Fruit fly (Drosophila melanogaster): ENCODE data around the gene mamo.

mamo gene

DNA sequence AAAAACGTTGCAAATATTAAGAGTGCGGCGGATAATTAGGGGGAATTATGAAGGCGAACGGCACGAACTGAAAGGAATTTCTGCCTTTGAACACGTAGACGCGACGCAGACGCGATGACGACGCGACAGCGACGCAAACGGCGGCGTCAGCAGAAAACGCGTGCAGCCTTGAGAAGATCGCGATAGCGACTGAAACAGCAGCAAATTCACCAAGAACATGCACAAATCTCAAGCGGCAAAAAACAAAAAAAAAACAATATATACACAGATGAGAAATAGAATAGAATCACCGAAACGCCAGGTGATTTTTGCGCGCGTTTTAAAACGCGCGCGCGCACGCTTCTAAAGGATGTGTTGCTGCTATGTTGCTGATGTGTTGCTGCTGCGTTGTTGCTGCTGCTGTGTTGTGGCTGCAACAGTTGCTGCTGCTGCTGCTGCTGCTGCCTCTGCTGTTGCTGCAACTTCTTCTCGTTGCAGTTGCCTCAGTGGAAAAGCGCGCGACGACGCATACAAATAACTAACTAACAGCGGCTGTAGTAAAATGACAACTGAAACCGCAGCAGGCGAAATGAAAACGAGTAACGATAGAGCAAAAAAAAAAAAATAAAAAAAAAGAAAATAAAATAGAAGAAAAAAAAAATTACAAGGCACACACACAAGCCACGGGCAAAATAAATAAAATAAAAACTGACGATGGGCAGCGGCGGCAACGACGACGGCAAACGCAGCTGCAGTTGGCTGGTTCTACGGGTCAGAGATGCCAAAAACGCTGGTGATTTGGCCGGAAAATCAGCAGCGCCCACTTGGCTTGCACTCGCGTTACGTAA lies 57.3 kb downstream of the mamo start:
- TF ChIP-seq cnc (optimal IDR thresholded peaks at IDR 0.05) = no peak
- TF ChIP-seq kay (GFP tag; ENCODE audit: borderline replicate concordance) = peak; percentile 75
- no peak for TF ChIP-seq bab1 (GFP tag; optimal IDR thresholded peaks at IDR 0.05)
- TF ChIP-seq Mnt (GFP tag; optimal IDR thresholded peaks at IDR 0.05) = no peak
- no peak for TF ChIP-seq Hr96 (GFP tag; optimal IDR thresholded peaks at IDR 0.05)
- TF ChIP-seq CG7045 (GFP tag; optimal IDR thresholded peaks at IDR 0.05) = no peak
- TF ChIP-seq CG7101 (tag; optimal IDR thresholded peaks at IDR 0.05) = no peak
- TF ChIP-seq tj (GFP tag; optimal IDR thresholded peaks at IDR 0.05) = peak; percentile 30
- TF ChIP-seq pad (GFP tag; optimal IDR thresholded peaks at IDR 0.05) = no peak
- TF ChIP-seq CG14711 (tag; optimal IDR thresholded peaks at IDR 0.05) = no peak
- peak; percentile 40 for TF ChIP-seq toe (GFP tag; optimal IDR thresholded peaks at IDR 0.05)
- TF ChIP-seq cic (GFP tag; optimal IDR thresholded peaks at IDR 0.05) = no peak

DNA sequence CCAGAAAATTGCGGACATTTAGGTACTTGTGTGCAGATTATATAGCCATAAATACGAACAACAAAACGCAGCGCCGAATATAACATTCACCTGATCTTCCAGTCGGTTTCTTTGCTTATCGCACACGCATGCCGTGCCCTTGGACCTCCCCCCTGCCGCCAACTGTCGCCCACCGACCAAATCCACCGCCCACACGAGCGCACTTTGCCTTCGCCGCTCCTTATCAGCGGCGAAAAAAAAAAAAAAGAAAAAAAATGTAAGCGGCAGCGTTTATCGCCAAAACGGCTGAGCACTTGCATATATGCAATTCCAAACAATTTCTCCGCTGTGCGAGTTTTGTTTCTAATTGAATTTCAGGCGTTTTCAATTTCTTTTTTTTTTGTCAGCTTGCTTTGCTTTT lies 58.9 kb downstream of the mamo start:
- no peak for TF ChIP-seq CG1620 (GFP tag; optimal IDR thresholded peaks at IDR 0.05)
- peak; percentile 27 for TF ChIP-seq Mnt (GFP tag; optimal IDR thresholded peaks at IDR 0.05)
- peak; percentile 18 for TF ChIP-seq tj (GFP tag; optimal IDR thresholded peaks at IDR 0.05)
- TF ChIP-seq CG7101 (tag; optimal IDR thresholded peaks at IDR 0.05) = no peak
- TF ChIP-seq CG12768 (GFP tag; optimal IDR thresholded peaks at IDR 0.05) = peak; percentile 25
- TF ChIP-seq cic (GFP tag; optimal IDR thresholded peaks at IDR 0.05) = peak; percentile 36
- peak; percentile 28 for TF ChIP-seq kay (GFP tag; ENCODE audit: borderline replicate concordance)

DNA sequence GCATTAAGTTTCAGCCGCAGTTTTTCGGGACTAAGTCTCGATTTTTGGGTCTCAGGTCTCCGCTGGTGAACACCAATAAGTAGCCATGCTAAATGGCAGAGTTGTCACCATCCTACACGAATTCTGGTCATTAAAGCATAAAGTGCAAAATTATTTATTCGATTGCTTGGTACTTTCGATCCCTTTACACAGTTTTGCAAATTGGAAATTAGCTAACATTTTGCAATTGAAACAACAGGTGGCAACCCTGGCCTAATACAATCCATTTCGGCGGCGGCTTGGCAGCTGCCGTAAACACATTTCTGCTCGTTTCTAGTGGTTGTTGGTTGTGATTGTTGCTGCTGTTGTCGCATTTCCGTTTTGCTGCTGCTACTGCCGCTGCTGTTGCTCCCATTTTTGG lies 67.0 kb downstream of the mamo start:
- TF ChIP-seq tj (GFP tag; optimal IDR thresholded peaks at IDR 0.05) (no peak), CG7101 (tag; optimal IDR thresholded peaks at IDR 0.05) (no peak), CG11617 (GFP tag; optimal IDR thresholded peaks at IDR 0.05) (no peak)

- TF ChIP-seq cic (GFP tag; optimal IDR thresholded peaks at IDR 0.05) (no peak), kay (GFP tag; ENCODE audit: borderline replicate concordance) (peak; percentile 24)
Measured at dm6 chrX:13911184-13911583, 79.1 kb downstream of the mamo start.

dm6 chrX:13909002-13909544 lies 81.3 kb downstream of the mamo start:
- TF ChIP-seq pad (GFP tag; optimal IDR thresholded peaks at IDR 0.05) (no peak), CG1620 (GFP tag; optimal IDR thresholded peaks at IDR 0.05) (no peak), CG11617 (GFP tag; optimal IDR thresholded peaks at IDR 0.05) (no peak)

dm6 chrX:13907115-13907514 lies 83.2 kb downstream of the mamo start:
- TF ChIP-seq Clk (GFP tag; optimal IDR thresholded peaks at IDR 0.05) = no peak
- no peak for TF ChIP-seq cnc (optimal IDR thresholded peaks at IDR 0.05)
- TF ChIP-seq tj (GFP tag; optimal IDR thresholded peaks at IDR 0.05) = no peak

DNA sequence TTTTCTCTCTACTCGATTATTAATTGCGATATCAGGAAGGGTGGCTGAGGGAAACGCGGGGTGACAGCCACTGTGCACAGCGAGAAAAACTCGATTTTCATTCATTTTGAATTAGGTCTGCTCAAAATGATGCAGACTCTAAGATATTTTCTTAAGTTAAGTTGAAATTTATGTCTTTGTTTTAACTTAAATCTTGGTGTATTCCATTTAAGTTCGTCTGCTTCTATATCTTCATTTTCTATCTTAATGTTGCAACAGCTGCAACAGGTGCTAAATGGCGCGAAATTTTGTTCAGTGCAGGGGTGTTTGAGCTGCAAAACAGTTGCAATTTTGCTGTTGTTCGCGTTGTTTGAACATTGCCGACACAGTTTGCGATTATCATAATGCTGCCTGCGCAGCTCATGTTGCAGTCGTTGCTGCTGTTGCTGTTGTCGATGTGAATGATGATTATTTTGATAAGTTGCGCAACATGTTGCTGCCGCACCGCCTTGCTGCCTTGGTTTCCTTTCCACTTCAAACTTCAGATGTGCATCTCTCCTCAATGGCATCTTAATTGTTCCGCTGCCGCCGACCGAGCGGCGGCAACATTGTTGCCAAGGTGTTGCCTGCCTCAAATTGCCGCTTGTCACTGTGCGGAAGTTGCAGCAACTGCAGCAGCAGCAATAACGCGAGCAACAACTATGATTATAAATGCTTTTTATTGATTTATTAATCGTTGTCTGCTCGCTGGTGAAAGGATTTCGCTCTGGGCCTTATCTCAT lies 84.1 kb downstream of the mamo start:
- TF ChIP-seq toe (GFP tag; optimal IDR thresholded peaks at IDR 0.05) (no peak), CG11617 (GFP tag; optimal IDR thresholded peaks at IDR 0.05) (no peak), CG7045 (GFP tag; optimal IDR thresholded peaks at IDR 0.05) (no peak), Clk (GFP tag; optimal IDR thresholded peaks at IDR 0.05) (no peak)

DNA sequence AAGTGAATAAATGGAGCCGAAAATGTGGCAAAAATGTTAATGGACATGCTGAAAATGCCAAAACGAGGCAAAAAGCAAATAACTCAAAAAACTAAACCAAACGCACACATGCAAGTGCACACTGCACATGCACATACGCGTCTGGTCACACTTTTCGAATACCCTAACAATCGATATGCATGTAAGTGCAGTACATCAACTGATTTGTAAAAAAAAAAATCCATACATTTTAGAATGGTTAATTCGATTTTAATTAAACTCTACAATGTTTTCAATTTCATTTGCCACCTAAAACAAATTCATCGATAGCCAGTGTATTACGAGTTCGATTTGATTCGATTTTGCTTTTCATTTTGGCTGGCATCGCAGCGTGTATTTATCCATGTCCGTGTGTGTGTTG lies 95.8 kb downstream of the mamo start:
- TF ChIP-seq pad (GFP tag; optimal IDR thresholded peaks at IDR 0.05) = no peak
- no peak for TF ChIP-seq CG12768 (GFP tag; optimal IDR thresholded peaks at IDR 0.05)
- no peak for TF ChIP-seq ovo (GFP tag; optimal IDR thresholded peaks at IDR 0.05)
- TF ChIP-seq CG11617 (GFP tag; optimal IDR thresholded peaks at IDR 0.05) = no peak
- TF ChIP-seq Clk (GFP tag; optimal IDR thresholded peaks at IDR 0.05) = no peak
- TF ChIP-seq CG33017 (tag; optimal IDR thresholded peaks at IDR 0.05) = no peak
- TF ChIP-seq CG1620 (GFP tag; optimal IDR thresholded peaks at IDR 0.05) = no peak
- no peak for TF ChIP-seq cnc (optimal IDR thresholded peaks at IDR 0.05)
- TF ChIP-seq tj (GFP tag; optimal IDR thresholded peaks at IDR 0.05) = no peak
- no peak for TF ChIP-seq cic (GFP tag; optimal IDR thresholded peaks at IDR 0.05)
- TF ChIP-seq kay (GFP tag; ENCODE audit: borderline replicate concordance) = no peak
- TF ChIP-seq CG7045 (GFP tag; optimal IDR thresholded peaks at IDR 0.05) = no peak
- no peak for TF ChIP-seq bab1 (GFP tag; optimal IDR thresholded peaks at IDR 0.05)
- no peak for TF ChIP-seq CG14711 (tag; optimal IDR thresholded peaks at IDR 0.05)

Data from whole organism, adult.